Worm (Caenorhabditis elegans) whole organism, L4/young adult: ENCODE measurements around the gene C27A7.6.
"Not testable (repeated sequence)": the region's sequence is repeated elsewhere in the genome, so short reads cannot be mapped to it uniquely, and the experiment has no call there.

Experiments
- W03F9.2 ChIP-seq: fragments of 150-350 bp; optimal IDR thresholded peaks from 2 replicates; lab custom pipeline; 2014; ENCODE audit warnings: missing biosample characterization, missing genetic modification characterization
- dao-5 ChIP-seq: sonication (generic microtip); optimal IDR thresholded peaks from 2 replicates; lab custom pipeline; 2016; ENCODE audit warnings: missing genotype, missing genetic modification characterization, moderate library complexity, missing compliant biosample characterization
- him-1 ChIP-seq: sonication (generic microtip); optimal IDR thresholded peaks from 2 replicates; lab custom pipeline; 2016; ENCODE audit warnings: missing genotype, missing genetic modification reagents, missing genetic modification characterization, missing compliant biosample characterization

The C27A7.6 gene

ce11 chrV:12130688-12131087, at the start of gene C27A7.6:
TSS of gene C27A7.6 (minus strand) at chrV:12130788.
- TF ChIP-seq W03F9.2; him-1 (tag; lab: Kevin White, UChicago); dao-5: not testable (repeated sequence)

ce11 chrV:12179338-12179737, 48.8 kb upstream of the C27A7.6 start, which contains the start of gene clec-224:
TSS of gene clec-224 (minus strand) at chrV:12179438.
- no peak for TF ChIP-seq W03F9.2
- TF ChIP-seq dao-5 = no peak
- TF ChIP-seq him-1 (tag; lab: Kevin White, UChicago) = no peak

ce11 chrV:12170114-12170513, 39.5 kb upstream of the C27A7.6 start, which contains the start of gene ZK863.1:
TSS of gene ZK863.1 (minus strand) at chrV:12170214.
- no peak for TF ChIP-seq dao-5
- no peak for TF ChIP-seq him-1 (tag; lab: Kevin White, UChicago)
- TF ChIP-seq W03F9.2 = no peak

ce11 chrV:12167653-12168052, 37.1 kb upstream of the C27A7.6 start, which contains the start of gene col-37:
TSS of gene col-37 (minus strand) at chrV:12167753.
- TF ChIP-seq dao-5 (no peak), W03F9.2 (no peak), him-1 (tag; lab: Kevin White, UChicago) (no peak)

ce11 chrV:12167031-12167430, 36.4 kb upstream of the C27A7.6 start:
- TF ChIP-seq W03F9.2 = no peak
- no peak for TF ChIP-seq dao-5
- TF ChIP-seq him-1 (tag; lab: Kevin White, UChicago) = no peak

ce11 chrV:12162906-12163305, 32.3 kb upstream of the C27A7.6 start, which contains the start of gene srj-4:
TSS of gene srj-4 (plus strand) at chrV:12163206.
- TF ChIP-seq dao-5 (no peak), him-1 (tag; lab: Kevin White, UChicago) (no peak), W03F9.2 (no peak)

- no peak for TF ChIP-seq W03F9.2
- TF ChIP-seq him-1 (tag; lab: Kevin White, UChicago) = no peak
- TF ChIP-seq dao-5 = no peak
Observed at ce11 chrV:12162220-12162619, 31.6 kb upstream of the C27A7.6 start, which contains the start of gene C27A7.5. TSS of gene C27A7.5 (minus strand) at chrV:12162320.

ce11 chrV:12161157-12161556, 30.6 kb upstream of the C27A7.6 start:
- TF ChIP-seq dao-5 (no peak), him-1 (tag; lab: Kevin White, UChicago) (no peak), W03F9.2 (no peak)

- no peak for TF ChIP-seq him-1 (tag; lab: Kevin White, UChicago)
- TF ChIP-seq dao-5 = no peak
- no peak for TF ChIP-seq W03F9.2
Observed at ce11 chrV:12159975-12160374, 29.4 kb upstream of the C27A7.6 start.

ce11 chrV:12158377-12158776, 27.8 kb upstream of the C27A7.6 start:
- TF ChIP-seq him-1 (tag; lab: Kevin White, UChicago) (no peak), dao-5 (no peak), W03F9.2 (no peak)

- TF ChIP-seq dao-5 (no peak), him-1 (tag; lab: Kevin White, UChicago) (no peak), W03F9.2 (no peak)
Observed at ce11 chrV:12154554-12154953, 24.0 kb upstream of the C27A7.6 start, which contains the start of gene C27A7.9. TSS of gene C27A7.9 (minus strand) at chrV:12154654.

- no peak for TF ChIP-seq W03F9.2
- no peak for TF ChIP-seq him-1 (tag; lab: Kevin White, UChicago)
Observed at ce11 chrV:12153784-12154183, 23.2 kb upstream of the C27A7.6 start.

ce11 chrV:12152857-12153256, 22.3 kb upstream of the C27A7.6 start, which contains the start of gene C27A7.8:
TSS of gene C27A7.8 (plus strand) at chrV:12153157.
- TF ChIP-seq dao-5 (no peak), him-1 (tag; lab: Kevin White, UChicago) (no peak), W03F9.2 (no peak)

ce11 chrV:12150607-12151006, 20.0 kb upstream of the C27A7.6 start, which contains the start of gene che-11:
TSS of gene che-11 (minus strand) at chrV:12150707.
- TF ChIP-seq W03F9.2 = no peak
- no peak for TF ChIP-seq dao-5
- no peak for TF ChIP-seq him-1 (tag; lab: Kevin White, UChicago)

- TF ChIP-seq dao-5 (no peak), W03F9.2 (no peak), him-1 (tag; lab: Kevin White, UChicago) (no peak)
Observed at ce11 chrV:12140625-12141024, 10.0 kb upstream of the C27A7.6 start, which contains the start of gene C27A7.3. TSS of gene C27A7.3 (plus strand) at chrV:12140925.

- TF ChIP-seq him-1 (tag; lab: Kevin White, UChicago) = no peak
- no peak for TF ChIP-seq dao-5
- no peak for TF ChIP-seq W03F9.2
Observed at ce11 chrV:12137942-12138341, 7.4 kb upstream of the C27A7.6 start.
